Fruit fly (Drosophila melanogaster) whole organism, embryonic: ENCODE results near the gene Vps2.

Experiments used
- CG10462 ChIP-seq: fragments of 200-800 bp; sonication (Bioruptor generic); optimal IDR thresholded peaks from 2 replicates; lab custom pipeline; 2016; ENCODE audit warnings: missing biosample characterization, missing genetic modification characterization
- CG11504 ChIP-seq: fragments of 200-800 bp; sonication (Bioruptor generic); optimal IDR thresholded peaks from 3 replicates; lab custom pipeline; 2019; ENCODE audit warnings: missing biosample characterization, mild to moderate bottlenecking, missing genetic modification characterization, moderate library complexity
- CG1233 ChIP-seq: fragments of 200-800 bp; sonication (Bioruptor generic); optimal IDR thresholded peaks from 4 replicates; lab custom pipeline; 2018; ENCODE audit warnings: missing biosample characterization, mild to moderate bottlenecking, missing genetic modification characterization
- CG14441 ChIP-seq: fragments of 200-800 bp; sonication (Bioruptor generic); IDR thresholded peaks from 2 replicates; pipeline ENCODE4 v1.3.6; 2022; ENCODE audit warnings: missing biosample characterization, missing genetic modification characterization
- CG1529 ChIP-seq: fragments of 200-800 bp; sonication (Bioruptor generic); optimal IDR thresholded peaks from 3 replicates; lab custom pipeline; 2018; ENCODE audit warnings: missing biosample characterization, missing genetic modification characterization
- CG1602 ChIP-seq: fragments of 200-800 bp; sonication (Bioruptor generic); optimal IDR thresholded peaks from 3 replicates; lab custom pipeline; 2016; ENCODE audit warnings: missing biosample characterization, missing genetic modification characterization
- CG17802 ChIP-seq: fragments of 200-800 bp; sonication (Bioruptor generic); optimal IDR thresholded peaks from 2 replicates; lab custom pipeline; 2018; ENCODE audit warnings: missing biosample characterization, mild to moderate bottlenecking, missing genetic modification characterization, moderate library complexity
- CG18262 ChIP-seq: fragments of 200-800 bp; optimal IDR thresholded peaks from 3 replicates; lab custom pipeline; 2019; ENCODE audit warnings: missing biosample characterization, mild to moderate bottlenecking, missing genetic modification characterization, moderate library complexity
- CG18476 ChIP-seq: fragments of 200-800 bp; sonication (Bioruptor generic); optimal IDR thresholded peaks from 2 replicates; lab custom pipeline; 2016; ENCODE audit warnings: missing biosample characterization, mild to moderate bottlenecking, missing genetic modification characterization
- CG2712 ChIP-seq: fragments of 200-800 bp; optimal IDR thresholded peaks from 3 replicates; lab custom pipeline; 2019; ENCODE audit warnings: missing biosample characterization, mild to moderate bottlenecking, missing genetic modification characterization, moderate library complexity
- CG3407 ChIP-seq: fragments of 200-800 bp; sonication (Bioruptor generic); optimal IDR thresholded peaks from 2 replicates; lab custom pipeline; 2018; ENCODE audit warnings: missing biosample characterization, mild to moderate bottlenecking, missing genetic modification characterization
- CG34422 ChIP-seq: fragments of 200-800 bp; sonication (Bioruptor generic); IDR thresholded peaks from 3 replicates; pipeline ENCODE4 v1.3.6; 2022; ENCODE audit warnings: missing biosample characterization, missing genetic modification characterization
- CG42726 ChIP-seq: fragments of 200-800 bp; sonication (Bioruptor generic); IDR thresholded peaks from 2 replicates; pipeline ENCODE4 v1.3.6; 2022; ENCODE audit warnings: missing biosample characterization, missing genetic modification characterization; ENCODE audit not compliant: partially characterized antibody
- CG4730 ChIP-seq: fragments of 200-800 bp; sonication (Bioruptor generic); IDR thresholded peaks from 2 replicates; pipeline ENCODE4 v1.3.6; 2022; ENCODE audit warnings: missing biosample characterization, missing genetic modification characterization
- CG5245 ChIP-seq: fragments of 200-800 bp; sonication (Bioruptor generic); optimal IDR thresholded peaks from 3 replicates; lab custom pipeline; 2016; ENCODE audit warnings: missing biosample characterization, missing genetic modification characterization
- CG6254 ChIP-seq: fragments of 200-800 bp; sonication (Bioruptor generic); optimal IDR thresholded peaks from 3 replicates; lab custom pipeline; 2017; ENCODE audit warnings: mild to moderate bottlenecking, missing biosample characterization, missing genetic modification reagents, missing genetic modification characterization
- CG6813 ChIP-seq: fragments of 200-800 bp; sonication (Bioruptor generic); optimal IDR thresholded peaks from 2 replicates; lab custom pipeline; 2017; ENCODE audit warnings: missing biosample characterization, missing genetic modification characterization, mild to moderate bottlenecking, moderate library complexity, missing genetic modification reagents
- CG8924 ChIP-seq: fragments of 200-800 bp; optimal IDR thresholded peaks from 3 replicates; lab custom pipeline; 2019; ENCODE audit warnings: missing biosample characterization, mild to moderate bottlenecking, missing genetic modification characterization, moderate library complexity
- CG9609 ChIP-seq: fragments of 200-800 bp; sonication (Bioruptor generic); optimal IDR thresholded peaks from 3 replicates; lab custom pipeline; 2016; ENCODE audit warnings: missing biosample characterization, missing genetic modification characterization
- CG9817 ChIP-seq: fragments of 200-800 bp; sonication (Bioruptor generic); optimal IDR thresholded peaks from 2 replicates; lab custom pipeline; 2018; ENCODE audit warnings: missing biosample characterization, mild to moderate bottlenecking, missing genetic modification characterization, moderate library complexity
- Camta ChIP-seq: fragments of 200-800 bp; sonication (Bioruptor generic); optimal IDR thresholded peaks from 2 replicates; lab custom pipeline; 2016; ENCODE audit warnings: missing biosample characterization, missing genetic modification characterization
- Dip3 ChIP-seq: fragments of 200-800 bp; sonication (Bioruptor generic); optimal IDR thresholded peaks from 3 replicates; lab custom pipeline; 2016; ENCODE audit warnings: missing biosample characterization, missing genetic modification characterization
- Dll ChIP-seq: fragments of 200-800 bp; sonication (Bioruptor generic); IDR thresholded peaks from 4 replicates; pipeline ENCODE4 v1.3.6; 2022; ENCODE audit warnings: missing biosample characterization, missing genetic modification characterization; ENCODE audit not compliant: partially characterized antibody
- Ets97D ChIP-seq: fragments of 200-800 bp; sonication (Bioruptor generic); optimal IDR thresholded peaks from 3 replicates; lab custom pipeline; 2016; ENCODE audit warnings: missing biosample characterization, missing genetic modification characterization
- Hey ChIP-seq: fragments of 200-800 bp; sonication (Bioruptor generic); optimal IDR thresholded peaks from 3 replicates; lab custom pipeline; 2018; ENCODE audit warnings: missing biosample characterization, mild to moderate bottlenecking, missing genetic modification characterization
- Lhr ChIP-seq: fragments of 200-800 bp; sonication (Bioruptor generic); optimal IDR thresholded peaks from 3 replicates; lab custom pipeline; 2017; ENCODE audit warnings: mild to moderate bottlenecking, missing biosample characterization, missing genetic modification reagents, missing genetic modification characterization
- MESR4 ChIP-seq: fragments of 200-800 bp; sonication (Bioruptor generic); optimal IDR thresholded peaks from 2 replicates; lab custom pipeline; 2018; ENCODE audit warnings: missing biosample characterization, mild to moderate bottlenecking, missing genetic modification characterization, moderate library complexity
- Mrtf ChIP-seq: fragments of 200-800 bp; sonication (Bioruptor generic); IDR thresholded peaks from 3 replicates; pipeline ENCODE4 v1.3.6; 2022; ENCODE audit warnings: missing biosample characterization, missing genetic modification characterization
- Myb ChIP-seq: fragments of 200-800 bp; sonication (Bioruptor generic); optimal IDR thresholded peaks from 2 replicates; lab custom pipeline; 2016; ENCODE audit warnings: missing biosample characterization, missing genetic modification characterization
- NC2β ChIP-seq: fragments of 200-800 bp; sonication (Bioruptor generic); optimal IDR thresholded peaks from 2 replicates; lab custom pipeline; 2016; ENCODE audit warnings: missing biosample characterization, missing genetic modification characterization
- Pdp1 ChIP-seq, 2 experiments: fragments of 200-800 bp; sonication (Bioruptor generic); optimal IDR thresholded peaks; 3 replicates each; lab custom pipeline; 2016; ENCODE audit warnings: missing biosample characterization in 2 of 2, missing genetic modification characterization in 2 of 2, mild to moderate bottlenecking in 1 of 2, moderate library complexity in 1 of 2
- Ravus ChIP-seq: fragments of 200-800 bp; sonication (Bioruptor generic); IDR thresholded peaks from 2 replicates; pipeline ENCODE4 v1.3.6; 2022; ENCODE audit warnings: missing biosample characterization, missing genetic modification characterization
- Side ChIP-seq: fragments of 200-800 bp; sonication (Bioruptor generic); optimal IDR thresholded peaks from 2 replicates; lab custom pipeline; 2016; ENCODE audit warnings: missing biosample characterization, missing genetic modification characterization
- ap ChIP-seq: fragments of 200-800 bp; sonication (Bioruptor generic); IDR thresholded peaks from 2 replicates; pipeline ENCODE4 v1.3.6; 2022; ENCODE audit warnings: missing biosample characterization, missing genetic modification characterization
- ash1 ChIP-seq: fragments of 200-800 bp; sonication (Bioruptor generic); optimal IDR thresholded peaks from 2 replicates; lab custom pipeline; 2018; ENCODE audit warnings: missing biosample characterization, mild to moderate bottlenecking, missing genetic modification characterization
- dan ChIP-seq: fragments of 200-800 bp; sonication (Bioruptor generic); IDR thresholded peaks from 2 replicates; pipeline ENCODE4 v1.3.6; 2022; ENCODE audit warnings: missing biosample characterization, missing genetic modification characterization
- dysf ChIP-seq: fragments of 200-800 bp; sonication (Bioruptor generic); IDR thresholded peaks from 3 replicates; pipeline ENCODE4 v1.3.6; 2022; ENCODE audit warnings: missing biosample characterization, missing genetic modification characterization
- h ChIP-seq: fragments of >200 bp; optimal IDR thresholded peaks from 2 replicates; lab custom pipeline; 2017
- hbn ChIP-seq: fragments of 200-800 bp; sonication (Bioruptor generic); IDR thresholded peaks from 2 replicates; pipeline ENCODE4 v1.3.6; 2022; ENCODE audit warnings: missing biosample characterization, missing genetic modification characterization; ENCODE audit not compliant: partially characterized antibody
- klu ChIP-seq: fragments of 200-800 bp; sonication (Bioruptor generic); IDR thresholded peaks from 2 replicates; pipeline ENCODE4 v1.3.6; 2022; ENCODE audit warnings: missing biosample characterization, missing genetic modification characterization
- lbe ChIP-seq: fragments of 200-800 bp; sonication (Bioruptor generic); optimal IDR thresholded peaks from 2 replicates; lab custom pipeline; 2016; ENCODE audit warnings: missing biosample characterization, mild to moderate bottlenecking, missing genetic modification characterization
- prd ChIP-seq, 3 experiments: fragments of >200 bp in 2 of 3; fragments of 200-800 bp in 1 of 3; sonication (Bioruptor generic) in 1 of 3; optimal IDR thresholded peaks in 2 of 3; IDR thresholded peaks in 1 of 3; 2 replicates in 2 of 3; 3 replicates in 1 of 3; pipeline versions ENCODE4 v1.3.6 to Lab custom; 2017 to 2022; ENCODE audit warnings: missing biosample characterization in 1 of 3, missing genetic modification characterization in 1 of 3
- sim ChIP-seq: fragments of 200-800 bp; sonication (Bioruptor generic); IDR thresholded peaks from 2 replicates; pipeline ENCODE4 v1.3.6; 2022; ENCODE audit warnings: missing biosample characterization, missing genetic modification characterization
- sisA ChIP-seq: fragments of 200-800 bp; sonication (Bioruptor generic); IDR thresholded peaks from 2 replicates; pipeline ENCODE4 v1.3.6; 2022; ENCODE audit warnings: missing biosample characterization, missing genetic modification characterization
- stc ChIP-seq: fragments of 200-800 bp; sonication (Bioruptor generic); IDR thresholded peaks from 2 replicates; pipeline ENCODE4 v1.3.6; 2022; ENCODE audit warnings: missing biosample characterization, missing genetic modification characterization
- tin ChIP-seq: fragments of 200-800 bp; sonication (Bioruptor generic); optimal IDR thresholded peaks from 3 replicates; lab custom pipeline; 2016; ENCODE audit warnings: missing biosample characterization, missing genetic modification characterization
- vfl ChIP-seq: fragments of 200-800 bp; sonication (Bioruptor generic); optimal IDR thresholded peaks from 2 replicates; lab custom pipeline; 2016; ENCODE audit warnings: missing biosample characterization, missing genetic modification characterization
- vnd ChIP-seq: fragments of 200-800 bp; sonication (Bioruptor generic); IDR thresholded peaks from 3 replicates; pipeline ENCODE4 v1.3.6; 2022; ENCODE audit warnings: missing biosample characterization, missing genetic modification characterization; ENCODE audit not compliant: partially characterized antibody

Vps2 gene

DNA sequence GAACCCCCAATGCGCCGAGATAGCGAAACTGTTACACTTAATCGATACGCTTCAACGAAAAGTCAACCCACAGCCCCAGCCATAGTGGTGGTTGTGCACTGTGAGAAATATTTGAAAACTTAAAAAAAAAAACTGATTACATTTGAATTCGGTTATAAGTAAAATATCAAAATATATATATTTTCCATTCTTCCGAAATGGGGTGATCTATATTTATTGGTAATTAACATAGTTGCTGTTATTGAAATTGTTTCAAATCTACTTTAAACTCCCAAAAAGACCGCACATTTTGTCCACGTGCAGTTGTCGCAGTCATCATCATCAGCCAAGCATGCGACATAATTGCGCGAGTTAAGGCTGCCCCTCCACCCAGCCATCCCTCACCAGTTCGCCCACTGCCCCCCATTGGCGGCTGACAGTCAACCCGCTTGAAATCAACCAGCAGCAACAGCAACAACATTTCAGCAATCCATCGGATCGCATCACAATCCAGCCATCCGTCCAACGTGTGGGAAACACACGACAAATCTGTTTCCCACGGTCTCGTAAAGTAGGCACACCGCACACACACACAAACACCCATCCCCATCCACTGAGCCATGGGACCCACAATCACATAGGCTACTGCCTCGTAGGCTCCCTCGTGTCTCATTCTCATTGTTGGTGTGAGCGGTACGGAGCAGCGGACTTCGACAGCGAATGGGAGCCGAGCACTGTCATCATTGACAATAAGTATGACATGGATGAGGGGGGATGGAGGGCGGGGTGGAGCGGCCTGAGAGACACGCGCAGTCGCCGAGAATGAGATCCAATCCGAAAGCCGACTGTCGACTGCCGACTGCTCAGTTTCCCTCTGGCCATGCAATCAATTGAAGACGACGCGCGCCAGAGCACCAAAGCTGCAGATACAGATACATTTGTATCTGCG, 32.1 kb upstream of the Vps2 start (continued):
- peak; percentile 60; the same call in 1 of the 2 replicates for TF ChIP-seq sim (GFP tag; lab: Robert Waterston, UW)
- TF ChIP-seq Dip3 (GFP tag; lab: Kevin White, UChicago): no peak
- TF ChIP-seq h (lab: Kevin White, UChicago): peak; percentile 56
- TF ChIP-seq ap (GFP tag; lab: Robert Waterston, UW): 0 out of 2 replicates have a peak, but pooled peaks have one; percentile 33
- TF ChIP-seq CG14441 (GFP tag; lab: Robert Waterston, UW): peak; percentile 64
- peak; percentile 37 for TF ChIP-seq CG17802 (tag; lab: Kevin White, UChicago)
- TF ChIP-seq Myb (GFP tag; lab: Kevin White, UChicago): no peak
- TF ChIP-seq CG9817: peak; percentile 55
- TF ChIP-seq Ravus (GFP tag; lab: Robert Waterston, UW): no peak
- TF ChIP-seq CG6254 (GFP tag; lab: Kevin White, UChicago): peak; percentile 28
- peak; percentile 46 for TF ChIP-seq lbe (GFP tag; lab: Kevin White, UChicago)
- peak in 1 of 2 experiments; percentile 0 for TF ChIP-seq Pdp1 (GFP tag; optimal IDR thresholded peaks at IDR 0.05; lab: Kevin White, UChicago)
- TF ChIP-seq prd (optimal IDR thresholded peaks at IDR 0.05; lab: Kevin White, UChicago): no peak
- peak; percentile 57; the same call in 1 of the 3 replicates for TF ChIP-seq prd (GFP tag; IDR thresholded peaks at IDR 0.05; lab: Robert Waterston, UW)
- no peak for TF ChIP-seq CG42726 (GFP tag; lab: Robert Waterston, UW)
- no peak for TF ChIP-seq hbn (GFP tag; lab: Robert Waterston, UW)
- TF ChIP-seq Mrtf (GFP tag; lab: Robert Waterston, UW): 0 out of 3 replicates have a peak, but pooled peaks have one; percentile 35
- peak; percentile 62 for TF ChIP-seq CG6813 (GFP tag; lab: Kevin White, UChicago)
- peak; percentile 21 for TF ChIP-seq CG10462 (GFP tag; lab: Kevin White, UChicago)
- TF ChIP-seq CG4730 (GFP tag; lab: Robert Waterston, UW): no peak
- no peak for TF ChIP-seq vnd
- TF ChIP-seq dysf: peak; percentile 68
- TF ChIP-seq CG18262 (tag; lab: Kevin White, UChicago): peak; percentile 73
- TF ChIP-seq CG9609 (GFP tag; lab: Kevin White, UChicago): no peak
- no peak for TF ChIP-seq Hey (tag; lab: Kevin White, UChicago)
- TF ChIP-seq CG3407 (GFP tag; lab: Kevin White, UChicago): peak; percentile 62
- no peak for TF ChIP-seq MESR4 (GFP tag; lab: Kevin White, UChicago)
- no peak for TF ChIP-seq dan (GFP tag; lab: Robert Waterston, UW)
- TF ChIP-seq Camta (GFP tag; lab: Kevin White, UChicago): no peak
- peak; percentile 65 for TF ChIP-seq sisA (GFP tag; lab: Robert Waterston, UW)
- no peak for TF ChIP-seq Lhr (GFP tag; lab: Kevin White, UChicago)
- TF ChIP-seq CG1233 (GFP tag; lab: Kevin White, UChicago): peak; percentile 5
- TF ChIP-seq CG34422 (GFP tag; lab: Robert Waterston, UW): no peak; the same call in 2 of the 3 replicates
- peak; percentile 10 for TF ChIP-seq CG18476 (GFP tag; lab: Kevin White, UChicago)
- no peak for TF ChIP-seq Side
- TF ChIP-seq klu (GFP tag; lab: Robert Waterston, UW): no peak
- TF ChIP-seq stc (GFP tag; lab: Robert Waterston, UW): peak; percentile 70
- TF ChIP-seq CG1602: peak; percentile 27
- no peak for TF ChIP-seq ash1
- TF ChIP-seq CG1529 (GFP tag; lab: Kevin White, UChicago): peak; percentile 49
- TF ChIP-seq CG8924 (tag; lab: Kevin White, UChicago): peak; percentile 48
- peak; percentile 52 for TF ChIP-seq CG5245 (GFP tag; lab: Kevin White, UChicago)
- TF ChIP-seq CG11504: peak; percentile 84
- peak; percentile 71 for TF ChIP-seq CG2712 (tag; lab: Kevin White, UChicago)
- no peak for TF ChIP-seq NC2β (GFP tag; lab: Kevin White, UChicago)
- peak; percentile 24; the same call in 1 of the 4 replicates for TF ChIP-seq Dll (GFP tag; lab: Robert Waterston, UW)
- TF ChIP-seq Ets97D (GFP tag; lab: Kevin White, UChicago): no peak
- TF ChIP-seq tin (GFP tag; lab: Kevin White, UChicago): peak; percentile 45
- TF ChIP-seq vfl (GFP tag; lab: Kevin White, UChicago): no peak
